Fruit fly (Drosophila melanogaster) S2 (cell line): ENCODE measurements around the gene Sfp35C.

Experiments
- CG8478 ChIP-seq: fragments of >200 bp; optimal IDR thresholded peaks from 2 replicates; lab custom pipeline; 2018
- CTCF ChIP-seq, 2 experiments: fragments of >200 bp; optimal IDR thresholded peaks; 2 replicates each; lab custom pipeline; 2018

DNA sequence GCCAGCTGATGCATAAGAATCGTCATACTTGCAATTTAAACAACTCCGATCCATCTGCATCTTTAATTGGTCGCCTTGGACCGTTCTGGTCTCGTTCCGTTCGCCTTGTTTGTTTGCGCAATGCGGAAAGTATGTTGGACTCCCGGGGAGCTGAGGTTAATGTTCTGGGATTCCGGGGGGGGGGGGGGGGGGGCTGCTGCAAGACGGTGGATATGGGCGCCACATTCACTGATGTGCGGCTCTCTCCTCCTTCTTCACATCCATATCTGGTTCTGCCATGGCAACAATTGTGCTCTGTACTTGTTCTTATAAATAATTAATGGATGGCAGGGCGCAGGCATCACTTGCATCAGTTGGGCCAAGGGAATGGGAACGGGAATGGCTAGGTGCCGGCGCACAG is 41.5 kb upstream of the Sfp35C start:
- TF ChIP-seq CTCF (optimal IDR thresholded peaks at IDR 0.05; lab: Kevin White, UChicago) (no peak), CG8478 (lab: Kevin White, UChicago) (no peak)
